Fruit fly (Drosophila melanogaster) whole organism, embryonic: ENCODE data around the gene SkpD.

ENCODE experiments used
- B-H2 ChIP-seq: fragments of 200-800 bp; sonication (Bioruptor generic); optimal IDR thresholded peaks from 2 replicates; lab custom pipeline; 2018; ENCODE audit warnings: missing biosample characterization, mild to moderate bottlenecking, missing genetic modification characterization
- CG10267 ChIP-seq: fragments of 200-800 bp; sonication (Bioruptor generic); optimal IDR thresholded peaks from 2 replicates; lab custom pipeline; 2018; ENCODE audit warnings: missing biosample characterization, mild to moderate bottlenecking, missing genetic modification characterization, moderate library complexity
- CG10366 ChIP-seq: fragments of 200-800 bp; sonication (Bioruptor generic); IDR thresholded peaks from 2 replicates; pipeline ENCODE4 v1.3.6; 2022; ENCODE audit warnings: missing biosample characterization, missing genetic modification characterization
- CG11456 ChIP-seq: fragments of 200-800 bp; sonication (Bioruptor generic); IDR thresholded peaks from 3 replicates; pipeline ENCODE4 v1.3.6; 2022; ENCODE audit warnings: missing biosample characterization, missing genetic modification characterization
- CG11723 ChIP-seq: fragments of 200-800 bp; sonication (Bioruptor generic); optimal IDR thresholded peaks from 2 replicates; lab custom pipeline; 2017; ENCODE audit warnings: missing biosample characterization, mild to moderate bottlenecking, missing genetic modification characterization
- CG12155 ChIP-seq: fragments of 200-800 bp; sonication (Bioruptor generic); optimal IDR thresholded peaks from 3 replicates; lab custom pipeline; 2016; ENCODE audit warnings: missing biosample characterization, missing genetic modification characterization
- CG13296 ChIP-seq: fragments of 200-800 bp; sonication (Bioruptor generic); optimal IDR thresholded peaks from 3 replicates; lab custom pipeline; 2018; ENCODE audit warnings: missing biosample characterization, mild to moderate bottlenecking, missing genetic modification characterization
- CG15073 ChIP-seq: fragments of 200-800 bp; sonication (Bioruptor generic); optimal IDR thresholded peaks from 2 replicates; lab custom pipeline; 2016; ENCODE audit warnings: missing biosample characterization, missing genetic modification characterization
- CG15479 ChIP-seq: fragments of 200-800 bp; sonication (Bioruptor generic); optimal IDR thresholded peaks from 3 replicates; lab custom pipeline; 2019; ENCODE audit warnings: missing biosample characterization, mild to moderate bottlenecking, missing genetic modification characterization, moderate library complexity
- CG1603 ChIP-seq: fragments of 200-800 bp; sonication (Bioruptor generic); optimal IDR thresholded peaks from 2 replicates; lab custom pipeline; 2019; ENCODE audit warnings: missing biosample characterization, mild to moderate bottlenecking, missing genetic modification characterization, moderate library complexity
- CG17385 ChIP-seq: fragments of 200-800 bp; sonication (Bioruptor generic); optimal IDR thresholded peaks from 3 replicates; lab custom pipeline; 2018; ENCODE audit warnings: missing biosample characterization, mild to moderate bottlenecking, missing genetic modification characterization
- CG1832 ChIP-seq: fragments of 200-800 bp; sonication (Bioruptor generic); optimal IDR thresholded peaks from 2 replicates; lab custom pipeline; 2017; ENCODE audit warnings: missing biosample characterization, mild to moderate bottlenecking, missing genetic modification characterization, inconsistent platforms
- CG3065 ChIP-seq: fragments of 200-800 bp; sonication (Bioruptor generic); optimal IDR thresholded peaks from 2 replicates; lab custom pipeline; 2016; ENCODE audit warnings: missing biosample characterization, missing genetic modification characterization
- CG32772 ChIP-seq: fragments of 200-800 bp; sonication (Bioruptor generic); IDR thresholded peaks from 2 replicates; pipeline ENCODE4 v1.3.6; 2022; ENCODE audit warnings: missing biosample characterization, missing genetic modification characterization
- CG3847 ChIP-seq: fragments of 200-800 bp; sonication (Bioruptor generic); IDR thresholded peaks from 2 replicates; pipeline ENCODE4 v1.3.6; 2022; ENCODE audit warnings: missing biosample characterization, missing genetic modification characterization
- CG3995 ChIP-seq: fragments of 200-800 bp; sonication (Bioruptor generic); optimal IDR thresholded peaks from 3 replicates; lab custom pipeline; 2016; ENCODE audit warnings: missing biosample characterization, missing genetic modification characterization
- CG4730 ChIP-seq: fragments of 200-800 bp; sonication (Bioruptor generic); IDR thresholded peaks from 2 replicates; pipeline ENCODE4 v1.3.6; 2022; ENCODE audit warnings: missing biosample characterization, missing genetic modification characterization
- CG7372 ChIP-seq: fragments of 200-800 bp; sonication (Bioruptor generic); IDR thresholded peaks from 2 replicates; pipeline ENCODE4 v1.3.6; 2022; ENCODE audit warnings: missing biosample characterization, missing genetic modification characterization
- CG8290 ChIP-seq, 3 experiments: fragments of 200-800 bp; sonication (Bioruptor generic); optimal IDR thresholded peaks; 2 replicates each; lab custom pipeline; 2016 to 2019; ENCODE audit warnings: missing biosample characterization in 3 of 3, missing genetic modification characterization in 3 of 3, mild to moderate bottlenecking in 2 of 3, moderate library complexity in 1 of 3
- CTCF ChIP-seq: fragments of 200-800 bp; sonication (Bioruptor generic); optimal IDR thresholded peaks from 2 replicates; lab custom pipeline; 2017; ENCODE audit warnings: missing biosample characterization, mild to moderate bottlenecking, missing genetic modification characterization, moderate library complexity
- D19A ChIP-seq: fragments of 200-800 bp; optimal IDR thresholded peaks from 3 replicates; lab custom pipeline; 2019; ENCODE audit warnings: missing biosample characterization, mild to moderate bottlenecking, missing genetic modification characterization, moderate library complexity
- Dek ChIP-seq: fragments of 200-800 bp; sonication (Bioruptor generic); optimal IDR thresholded peaks from 3 replicates; lab custom pipeline; 2019; ENCODE audit warnings: missing biosample characterization, mild to moderate bottlenecking, missing genetic modification characterization, moderate library complexity
- Dref ChIP-seq: fragments of 200-800 bp; sonication (Bioruptor generic); IDR thresholded peaks from 2 replicates; pipeline ENCODE4 v1.3.6; 2022; ENCODE audit warnings: missing biosample characterization, missing genetic modification characterization
- E2f1 ChIP-seq: fragments of 200-800 bp; sonication (Bioruptor generic); IDR thresholded peaks from 2 replicates; pipeline ENCODE4 v1.3.6; 2022; ENCODE audit warnings: missing biosample characterization, missing genetic modification characterization
- Eip74EF ChIP-seq, 2 experiments: fragments of 200-800 bp in 1 of 2; fragments of >200 bp in 1 of 2; sonication (Bioruptor generic) in 1 of 2; optimal IDR thresholded peaks; 2 replicates each; lab custom pipeline; 2017 to 2019; ENCODE audit warnings: missing biosample characterization in 2 of 2, missing genetic modification characterization in 2 of 2, mild to moderate bottlenecking in 1 of 2, moderate library complexity in 1 of 2
- Ets65A ChIP-seq: fragments of 200-800 bp; sonication (Bioruptor generic); peaks from one replicate; lab custom pipeline; 2016; ENCODE audit warnings: missing biosample characterization, missing genetic modification characterization
- HHEX ChIP-seq: fragments of 200-800 bp; sonication (Bioruptor generic); optimal IDR thresholded peaks from 3 replicates; lab custom pipeline; 2017; ENCODE audit warnings: missing biosample characterization, mild to moderate bottlenecking, missing genetic modification characterization, missing genetic modification reagents
- Hr39 ChIP-seq: fragments of >200 bp; optimal IDR thresholded peaks from 2 replicates; lab custom pipeline; 2017
- Lim3 ChIP-seq: fragments of 200-800 bp; sonication (Bioruptor generic); IDR thresholded peaks from 2 replicates; pipeline ENCODE4 v1.3.6; 2022; ENCODE audit warnings: missing biosample characterization, missing genetic modification characterization
- MESR4 ChIP-seq: fragments of 200-800 bp; sonication (Bioruptor generic); optimal IDR thresholded peaks from 2 replicates; lab custom pipeline; 2018; ENCODE audit warnings: missing biosample characterization, mild to moderate bottlenecking, missing genetic modification characterization, moderate library complexity
- Max ChIP-seq: fragments of 200-800 bp; sonication (Bioruptor generic); optimal IDR thresholded peaks from 2 replicates; lab custom pipeline; 2016; ENCODE audit warnings: missing biosample characterization, mild to moderate bottlenecking, missing genetic modification characterization
- Neu2 ChIP-seq: fragments of 200-800 bp; sonication (Bioruptor generic); optimal IDR thresholded peaks from 3 replicates; lab custom pipeline; 2016; ENCODE audit warnings: missing biosample characterization, missing genetic modification characterization, borderline replicate concordance
- Optix ChIP-seq: fragments of 200-800 bp; sonication (Bioruptor generic); IDR thresholded peaks from 3 replicates; pipeline ENCODE4 v1.3.6; 2022; ENCODE audit warnings: missing biosample characterization, missing genetic modification characterization
- Poxn ChIP-seq: fragments of 200-800 bp; sonication (Bioruptor generic); IDR thresholded peaks from 2 replicates; pipeline ENCODE4 v1.3.6; 2022; ENCODE audit warnings: missing biosample characterization, missing genetic modification characterization
- Rfx ChIP-seq: fragments of 200-800 bp; sonication (Bioruptor generic); IDR thresholded peaks from 2 replicates; pipeline ENCODE4 v1.3.6; 2022; ENCODE audit warnings: missing biosample characterization, missing genetic modification characterization
- ac ChIP-seq: fragments of 200-800 bp; sonication (Bioruptor generic); optimal IDR thresholded peaks from 3 replicates; lab custom pipeline; 2017; ENCODE audit warnings: missing biosample characterization, mild to moderate bottlenecking, missing genetic modification characterization
- chn ChIP-seq: fragments of 200-800 bp; sonication (Bioruptor generic); optimal IDR thresholded peaks from 2 replicates; lab custom pipeline; 2016; ENCODE audit warnings: missing biosample characterization, missing genetic modification characterization
- danr ChIP-seq: fragments of 200-800 bp; sonication (Bioruptor generic); IDR thresholded peaks from 2 replicates; pipeline ENCODE4 v1.3.6; 2022; ENCODE audit warnings: missing biosample characterization, missing genetic modification characterization
- en ChIP-seq: fragments of 200-800 bp; sonication (Bioruptor generic); optimal IDR thresholded peaks from 2 replicates; lab custom pipeline; 2016; ENCODE audit warnings: missing biosample characterization, missing genetic modification characterization
- ewg ChIP-seq: fragments of 200-800 bp; sonication (Bioruptor generic); optimal IDR thresholded peaks from 3 replicates; lab custom pipeline; 2017; ENCODE audit warnings: mild to moderate bottlenecking, missing biosample characterization, missing genetic modification reagents, missing genetic modification characterization
- fd3F ChIP-seq: fragments of 200-800 bp; sonication (Bioruptor generic); optimal IDR thresholded peaks from 2 replicates; lab custom pipeline; 2018; ENCODE audit warnings: missing biosample characterization, mild to moderate bottlenecking, missing genetic modification characterization, moderate library complexity
- fru ChIP-seq: fragments of >200 bp; optimal IDR thresholded peaks from 2 replicates; lab custom pipeline; 2017
- inv ChIP-seq: fragments of 200-800 bp; sonication (Bioruptor generic); IDR thresholded peaks from 2 replicates; pipeline ENCODE4 v1.3.6; 2022; ENCODE audit warnings: missing biosample characterization, missing genetic modification characterization; ENCODE audit not compliant: partially characterized antibody
- jing ChIP-seq: fragments of 200-800 bp; sonication (Bioruptor generic); optimal IDR thresholded peaks from 2 replicates; lab custom pipeline; 2018; ENCODE audit warnings: missing biosample characterization, mild to moderate bottlenecking, missing genetic modification characterization
- klu ChIP-seq: fragments of 200-800 bp; sonication (Bioruptor generic); IDR thresholded peaks from 2 replicates; pipeline ENCODE4 v1.3.6; 2022; ENCODE audit warnings: missing biosample characterization, missing genetic modification characterization
- maf-S ChIP-seq: fragments of 200-800 bp; sonication (Bioruptor generic); optimal IDR thresholded peaks from 2 replicates; lab custom pipeline; 2016; ENCODE audit warnings: missing biosample characterization, missing genetic modification characterization
- nom ChIP-seq: fragments of 200-800 bp; sonication (Bioruptor generic); optimal IDR thresholded peaks from 2 replicates; lab custom pipeline; 2017; ENCODE audit warnings: missing biosample characterization, missing genetic modification characterization, mild to moderate bottlenecking, moderate library complexity, missing genetic modification reagents
- slp2 ChIP-seq: fragments of 200-800 bp; sonication (Bioruptor generic); optimal IDR thresholded peaks from 2 replicates; lab custom pipeline; 2016; ENCODE audit warnings: missing biosample characterization, missing genetic modification characterization
- stc ChIP-seq: fragments of 200-800 bp; sonication (Bioruptor generic); IDR thresholded peaks from 2 replicates; pipeline ENCODE4 v1.3.6; 2022; ENCODE audit warnings: missing biosample characterization, missing genetic modification characterization
- tup ChIP-seq: fragments of 200-800 bp; sonication (Bioruptor generic); optimal IDR thresholded peaks from 2 replicates; lab custom pipeline; 2016; ENCODE audit warnings: missing biosample characterization, mild to moderate bottlenecking, missing genetic modification characterization, moderate library complexity
- twi ChIP-seq: fragments of 200-800 bp; optimal IDR thresholded peaks from 2 replicates; lab custom pipeline; 2019; ENCODE audit warnings: missing biosample characterization, mild to moderate bottlenecking, missing genetic modification characterization, moderate library complexity

Gene SkpD

DNA sequence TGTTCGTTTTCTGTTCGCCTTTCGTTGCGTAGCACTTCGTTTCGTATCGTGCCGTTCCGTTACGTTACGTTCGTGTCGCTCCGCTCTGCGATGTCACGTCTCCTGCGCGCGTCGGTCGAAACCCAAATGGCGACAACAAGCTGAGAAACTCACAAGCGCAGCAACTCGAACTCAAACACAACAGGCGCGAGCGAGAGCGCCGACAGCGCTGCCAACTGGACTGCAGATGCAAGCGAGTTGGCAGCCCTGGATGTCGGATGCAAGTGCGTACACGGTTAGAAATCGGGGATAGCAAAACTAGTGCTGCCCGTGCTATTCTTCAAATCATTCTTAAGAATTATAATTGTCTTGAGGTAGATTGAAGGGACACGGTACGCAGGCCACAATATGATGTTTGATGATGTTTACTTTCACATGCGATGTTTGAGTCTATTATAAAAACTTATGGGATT is 35.8 kb downstream of the SkpD start (continued):
- peak; percentile 45 for TF ChIP-seq fd3F (GFP tag; lab: Kevin White, UChicago)
- TF ChIP-seq Max (GFP tag; lab: Kevin White, UChicago) = peak; percentile 43
- peak; percentile 57 for TF ChIP-seq HHEX (GFP tag; lab: Kevin White, UChicago)
- TF ChIP-seq CG4730 = peak; percentile 49
- peak; percentile 64 for TF ChIP-seq maf-S
- TF ChIP-seq CG8290 (GFP tag; optimal IDR thresholded peaks at IDR 0.05; lab: Kevin White, UChicago) = peak; percentile 76
- TF ChIP-seq CG8290 (tag; optimal IDR thresholded peaks at IDR 0.05; lab: Kevin White, UChicago) = peak in 1 of 2 experiments; percentile 88
- TF ChIP-seq Rfx = peak; percentile 81
- peak; percentile 18; the same call in 1 of the 2 replicates for TF ChIP-seq Dref (GFP tag; lab: Robert Waterston, UW)
- TF ChIP-seq CG3065 (GFP tag; lab: Kevin White, UChicago) = no peak
- no peak for TF ChIP-seq CG3995 (GFP tag; lab: Kevin White, UChicago)
- TF ChIP-seq CTCF (GFP tag; lab: Kevin White, UChicago) = peak; percentile 31
- TF ChIP-seq chn (GFP tag; lab: Kevin White, UChicago) = peak; percentile 82
- peak; percentile 38 for TF ChIP-seq ac (GFP tag; lab: Kevin White, UChicago)
- no peak for TF ChIP-seq Lim3 (GFP tag; lab: Robert Waterston, UW)
- peak; percentile 96 for TF ChIP-seq ewg
- peak; percentile 48 for TF ChIP-seq CG1832 (GFP tag; lab: Kevin White, UChicago)
- peak; percentile 46 for TF ChIP-seq CG12155 (GFP tag; lab: Kevin White, UChicago)
- no peak for TF ChIP-seq fru (lab: Kevin White, UChicago)
- peak; percentile 39; the same call in 1 of the 2 replicates for TF ChIP-seq klu (GFP tag; lab: Robert Waterston, UW)
- peak; percentile 30; the same call in 1 of the 2 replicates for TF ChIP-seq inv (GFP tag; lab: Robert Waterston, UW)
- TF ChIP-seq CG17385 (GFP tag; lab: Kevin White, UChicago) = peak; percentile 55
- no peak for TF ChIP-seq Eip74EF (GFP tag; optimal IDR thresholded peaks at IDR 0.05; lab: Kevin White, UChicago)
- no peak for TF ChIP-seq Hr39
- TF ChIP-seq D19A (tag; lab: Kevin White, UChicago) = peak; percentile 40
- TF ChIP-seq danr (GFP tag; lab: Robert Waterston, UW) = peak; percentile 39; the same call in 1 of the 2 replicates
- TF ChIP-seq CG1603 (tag; lab: Kevin White, UChicago) = peak; percentile 82
- TF ChIP-seq slp2 (GFP tag; lab: Kevin White, UChicago) = peak; percentile 60
- peak; percentile 52 for TF ChIP-seq en (GFP tag; lab: Kevin White, UChicago)
- peak; percentile 52 for TF ChIP-seq Neu2 (GFP tag; lab: Kevin White, UChicago)
- TF ChIP-seq tup (GFP tag; lab: Kevin White, UChicago) = peak; percentile 35
- TF ChIP-seq twi (tag; lab: Kevin White, UChicago) = peak; percentile 36
- TF ChIP-seq CG11723 = peak; percentile 43
- peak; percentile 69 for TF ChIP-seq CG7372 (GFP tag; lab: Robert Waterston, UW)
- peak; percentile 65 for TF ChIP-seq E2f1 (GFP tag; lab: Robert Waterston, UW)
- TF ChIP-seq CG10366 (GFP tag; lab: Robert Waterston, UW) = peak; percentile 66
- peak; percentile 41 for TF ChIP-seq Dek (tag; lab: Kevin White, UChicago)
- TF ChIP-seq CG3847 (GFP tag; lab: Robert Waterston, UW) = peak; percentile 82
- peak; percentile 58 for TF ChIP-seq CG32772 (GFP tag; lab: Robert Waterston, UW)
- TF ChIP-seq nom (GFP tag; lab: Kevin White, UChicago) = peak; percentile 53
- TF ChIP-seq stc (GFP tag; lab: Robert Waterston, UW) = peak; percentile 69
- no peak for TF ChIP-seq B-H2
- peak; percentile 98 for TF ChIP-seq Ets65A (GFP tag; lab: Kevin White, UChicago)
- no peak for TF ChIP-seq CG15073 (GFP tag; lab: Kevin White, UChicago)
- no peak for TF ChIP-seq jing
- peak; percentile 88 for TF ChIP-seq CG15479 (GFP tag; lab: Kevin White, UChicago)
- TF ChIP-seq MESR4 = peak; percentile 42
- TF ChIP-seq Optix = peak; percentile 86
- peak; percentile 85 for TF ChIP-seq CG11456
- peak; percentile 47 for TF ChIP-seq CG10267
- TF ChIP-seq Poxn = no peak
- peak; percentile 64 for TF ChIP-seq CG13296
